Worm (Caenorhabditis elegans) whole organism, early embryonic: Measurements from ENCODE around the gene kgb-2.

ENCODE experiments used
- aly-1 ChIP-seq: sonication (generic microtip); optimal IDR thresholded peaks from 2 replicates; lab custom pipeline; 2016; ENCODE audit warnings: missing genetic modification characterization, missing compliant biosample characterization
- ama-1 ChIP-seq: fragments of 150-350 bp; optimal IDR thresholded peaks from 2 replicates; lab custom pipeline; 2014
- flt-1 ChIP-seq: fragments of 200-800 bp; sonication (Bioruptor generic); IDR thresholded peaks from 2 replicates; pipeline ENCODE4 v1.3.6; 2022; ENCODE audit warnings: missing genetic modification characterization, missing compliant biosample characterization
- scrt-1 ChIP-seq: fragments of 200-800 bp; sonication (Bioruptor generic); IDR thresholded peaks from 2 replicates; pipeline ENCODE4 v1.3.6; 2022; ENCODE audit warnings: missing genetic modification characterization, missing compliant biosample characterization
- tbx-37 ChIP-seq: fragments of 200-800 bp; sonication (Bioruptor generic); conservative IDR thresholded peaks from 2 replicates; pipeline ENCODE4 v1.3.6; 2022; ENCODE audit warnings: missing genetic modification reagents, missing genetic modification characterization, missing compliant biosample characterization

DNA sequence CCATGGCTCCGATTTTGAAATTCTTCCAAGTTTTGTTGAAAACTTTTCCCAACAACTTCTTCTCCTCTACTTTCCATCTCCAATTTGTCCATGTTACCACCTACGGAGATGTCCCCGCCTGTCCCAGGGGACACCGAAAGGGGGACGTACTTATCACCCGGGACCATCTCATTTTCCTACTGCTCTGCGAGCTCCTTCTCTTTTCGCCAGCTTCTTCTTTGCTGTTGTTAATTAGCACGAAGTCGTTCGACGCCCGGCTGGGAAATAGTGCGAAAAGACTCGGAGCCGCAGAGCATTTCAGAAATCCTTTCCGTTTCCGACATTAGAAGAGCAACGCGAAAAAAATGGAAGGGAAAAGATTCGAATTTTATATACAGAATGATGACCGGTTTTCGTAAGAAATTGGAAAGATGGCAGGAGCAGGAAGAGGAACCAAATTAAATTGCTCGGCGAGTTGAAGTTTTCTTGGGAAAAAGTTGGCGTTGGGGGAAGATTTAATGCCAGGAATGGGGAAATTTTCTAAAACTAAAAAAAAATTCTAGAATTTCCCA is 15.3 kb downstream of the kgb-2 start:
- TF ChIP-seq ama-1 (lab: Kevin White, UChicago), result no peak
- TF ChIP-seq aly-1, result no peak
- no peak for TF ChIP-seq scrt-1
- TF ChIP-seq flt-1 (GFP tag; lab: Robert Waterston, UW), result no peak
- no peak for TF ChIP-seq tbx-37
